Worm (Caenorhabditis elegans): ENCODE results near the gene lin-7.

DNA sequence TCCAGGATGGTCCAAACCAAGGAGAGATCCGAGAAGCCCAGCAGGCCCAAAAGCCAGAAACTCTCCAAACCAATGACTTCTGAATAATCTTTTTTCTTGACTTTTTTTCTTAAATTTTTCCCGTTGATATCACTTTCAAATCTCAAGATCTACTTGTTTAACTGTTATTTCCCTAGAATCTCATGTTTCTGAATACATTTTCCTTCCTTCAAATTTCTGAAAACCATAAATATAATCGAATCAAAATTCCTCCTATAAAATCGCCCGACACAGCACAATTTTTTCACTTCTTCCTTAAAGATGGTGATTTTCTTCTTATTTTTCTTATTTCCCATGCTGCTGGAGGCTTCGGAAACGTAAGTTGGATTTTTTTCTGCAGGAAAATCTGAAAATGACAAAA, 39.0 kb upstream of the lin-7 start, which contains the start of gene F26H11.8:
- no peak for TF ChIP-seq ztf-3 (GFP tag; optimal IDR thresholded peaks at IDR 0.05)
- TF ChIP-seq lsy-27 (tag; optimal IDR thresholded peaks at IDR 0.05; ENCODE audit: borderline replicate concordance, insufficient read depth): no peak
- no peak for TF ChIP-seq him-1 (tag; optimal IDR thresholded peaks at IDR 0.05)
- no peak for TF ChIP-seq F57A8.1 (GFP tag; optimal IDR thresholded peaks at IDR 0.05)
- no peak for TF ChIP-seq F49E8.2 (tag; optimal IDR thresholded peaks at IDR 0.05; ENCODE audit: insufficient read depth)
- no peak for TF ChIP-seq D2030.7 (GFP tag; IDR thresholded peaks at IDR 0.05)
- no peak for TF ChIP-seq ets-4 (GFP tag; optimal IDR thresholded peaks at IDR 0.05)
